Worm (Caenorhabditis elegans) whole organism, mixed stage, embryonic: ENCODE data around the gene R09A1.3.

Experiments
- M03D4.4 ChIP-seq: sonication (generic microtip); optimal IDR thresholded peaks from 2 replicates; lab custom pipeline; 2017; ENCODE audit warnings: mild to moderate bottlenecking, missing genetic modification characterization, missing compliant biosample characterization
- bed-3 ChIP-seq: fragments of 200-800 bp; sonication (Bioruptor generic); optimal IDR thresholded peaks from 3 replicates; lab custom pipeline; 2018; ENCODE audit warnings: mild to moderate bottlenecking, missing genetic modification characterization, moderate library complexity, missing compliant biosample characterization
- blmp-1 ChIP-seq: fragments of 150-350 bp; optimal IDR thresholded peaks from 2 replicates; lab custom pipeline; 2014; ENCODE audit warnings: missing biosample characterization, missing genetic modification characterization
- ceh-39 ChIP-seq: fragments of 150-350 bp; optimal IDR thresholded peaks from 2 replicates; lab custom pipeline; 2014; ENCODE audit warnings: missing biosample characterization, missing genetic modification characterization
- ceh-43 ChIP-seq: fragments of 200-800 bp; sonication (Bioruptor generic); optimal IDR thresholded peaks from 2 replicates; lab custom pipeline; 2018; ENCODE audit warnings: mild to moderate bottlenecking, missing genetic modification characterization, moderate library complexity, missing compliant biosample characterization
- ceh-83 ChIP-seq: fragments of 200-800 bp; sonication (Bioruptor generic); optimal IDR thresholded peaks from 2 replicates; lab custom pipeline; 2018; ENCODE audit warnings: mild to moderate bottlenecking, missing genetic modification characterization, missing compliant biosample characterization
- ces-1 ChIP-seq: fragments of 150-350 bp; optimal IDR thresholded peaks from 2 replicates; lab custom pipeline; 2014; ENCODE audit warnings: missing biosample characterization, missing genetic modification reagents, missing genetic modification characterization
- cnd-1 ChIP-seq: fragments of 200-800 bp; sonication (Bioruptor generic); optimal IDR thresholded peaks from 2 replicates; lab custom pipeline; 2018; ENCODE audit warnings: mild to moderate bottlenecking, missing genetic modification characterization, missing compliant biosample characterization
- drap-1 ChIP-seq: fragments of 200-800 bp; sonication (Bioruptor generic); optimal IDR thresholded peaks from 3 replicates; lab custom pipeline; 2018; ENCODE audit warnings: mild to moderate bottlenecking, missing genetic modification characterization, missing compliant biosample characterization
- elt-1 ChIP-seq: sonication (generic microtip); optimal IDR thresholded peaks from 2 replicates; lab custom pipeline; 2017; ENCODE audit warnings: missing genetic modification characterization, mild to moderate bottlenecking, missing compliant biosample characterization, antibody characterized with exemption, moderate library complexity, borderline replicate concordance; ENCODE audit not compliant: insufficient read depth
- flh-1 ChIP-seq: fragments of 200-800 bp; sonication (Bioruptor generic); optimal IDR thresholded peaks from 2 replicates; lab custom pipeline; 2018; ENCODE audit warnings: mild to moderate bottlenecking, missing genetic modification characterization, moderate library complexity, missing compliant biosample characterization
- ham-2 ChIP-seq: fragments of 200-800 bp; sonication (Bioruptor generic); optimal IDR thresholded peaks from 2 replicates; lab custom pipeline; 2018; ENCODE audit warnings: mild to moderate bottlenecking, missing genetic modification characterization, missing compliant biosample characterization
- hlh-1 ChIP-seq: fragments of 150-350 bp; optimal IDR thresholded peaks from 2 replicates; lab custom pipeline; 2014; ENCODE audit warnings: missing biosample characterization, missing genetic modification reagents, missing genetic modification characterization
- lin-13 ChIP-seq: fragments of 150-350 bp; optimal IDR thresholded peaks from 2 replicates; lab custom pipeline; 2014; ENCODE audit warnings: missing biosample characterization, missing genetic modification characterization
- lin-32 ChIP-seq: fragments of 200-800 bp; sonication (Bioruptor generic); optimal IDR thresholded peaks from 2 replicates; lab custom pipeline; 2018; ENCODE audit warnings: mild to moderate bottlenecking, missing genetic modification characterization, missing compliant biosample characterization
- lsy-2 ChIP-seq: fragments of 150-350 bp; optimal IDR thresholded peaks from 2 replicates; lab custom pipeline; 2014; ENCODE audit warnings: missing biosample characterization, missing genetic modification characterization
- mab-5 ChIP-seq: fragments of 150-350 bp; optimal IDR thresholded peaks from 2 replicates; lab custom pipeline; 2014; ENCODE audit warnings: missing biosample characterization, missing genetic modification characterization
- mls-2 ChIP-seq: sonication (generic microtip); optimal IDR thresholded peaks from 2 replicates; lab custom pipeline; 2016; ENCODE audit warnings: mild to moderate bottlenecking, missing genetic modification characterization, moderate library complexity, missing compliant biosample characterization
- nhr-2 ChIP-seq: fragments of 150-350 bp; optimal IDR thresholded peaks from 2 replicates; lab custom pipeline; 2014; ENCODE audit warnings: missing biosample characterization, missing genetic modification characterization
- nhr-28 ChIP-seq: fragments of 150-350 bp; optimal IDR thresholded peaks from 2 replicates; lab custom pipeline; 2014; ENCODE audit warnings: missing biosample characterization, missing genetic modification characterization
- nhr-76 ChIP-seq: sonication (generic microtip); optimal IDR thresholded peaks from 2 replicates; lab custom pipeline; 2017; ENCODE audit warnings: missing biosample characterization, missing genetic modification characterization
- pha-4 ChIP-seq: fragments of 150-350 bp; optimal IDR thresholded peaks from 2 replicates; lab custom pipeline; 2018; ENCODE audit warnings: missing biosample characterization, missing genetic modification reagents, missing genetic modification characterization
- sem-2 ChIP-seq: fragments of 200-800 bp; sonication (Bioruptor generic); optimal IDR thresholded peaks from 2 replicates; lab custom pipeline; 2018; ENCODE audit warnings: mild to moderate bottlenecking, missing genetic modification characterization, missing compliant biosample characterization
- snpc-4 ChIP-seq: fragments of 150-350 bp; optimal IDR thresholded peaks from 2 replicates; lab custom pipeline; 2014; ENCODE audit warnings: missing biosample characterization, missing genetic modification characterization
- sptf-1 ChIP-seq: sonication (generic microtip); optimal IDR thresholded peaks from 2 replicates; lab custom pipeline; 2017; ENCODE audit warnings: mild to moderate bottlenecking, missing genetic modification characterization, moderate library complexity, missing compliant biosample characterization
- tbx-8 ChIP-seq: fragments of 200-800 bp; sonication (Bioruptor generic); optimal IDR thresholded peaks from 2 replicates; lab custom pipeline; 2018; ENCODE audit warnings: mild to moderate bottlenecking, missing genetic modification characterization, moderate library complexity, missing compliant biosample characterization
- unc-120 ChIP-seq: sonication (generic microtip); optimal IDR thresholded peaks from 2 replicates; lab custom pipeline; 2017; ENCODE audit warnings: missing genetic modification characterization, missing compliant biosample characterization; ENCODE audit not compliant: poor library complexity, severe bottlenecking
- unc-39 ChIP-seq: fragments of 150-350 bp; optimal IDR thresholded peaks from 2 replicates; lab custom pipeline; 2014; ENCODE audit warnings: missing biosample characterization, missing genetic modification characterization
- unc-62 ChIP-seq: fragments of 150-350 bp; optimal IDR thresholded peaks from 2 replicates; lab custom pipeline; 2014; ENCODE audit warnings: missing biosample characterization, missing genetic modification reagents, missing genetic modification characterization

R09A1.3 gene

DNA sequence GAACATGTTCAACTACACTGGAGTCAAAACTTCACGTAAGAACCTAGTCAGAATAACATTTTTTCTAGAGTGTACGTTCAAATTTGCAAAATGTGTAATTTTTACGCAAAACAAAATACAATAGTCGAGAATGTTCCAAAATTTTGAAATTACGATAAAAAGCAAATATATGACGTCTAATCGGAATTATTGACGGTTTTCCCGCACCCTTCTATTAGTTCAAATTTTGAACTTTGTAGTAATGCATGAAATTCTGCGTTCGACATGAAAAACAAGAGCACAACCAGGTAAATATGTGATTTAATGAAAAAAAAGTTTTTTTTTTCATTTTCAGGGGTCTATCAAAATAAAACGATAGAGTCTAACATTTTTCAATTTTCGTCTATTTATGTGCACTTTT lies 11.2 kb upstream of the R09A1.3 start:
- no peak for TF ChIP-seq drap-1 (GFP tag; lab: Kevin White, UChicago)
- TF ChIP-seq lsy-2 = no peak
- TF ChIP-seq unc-62 (GFP tag; lab: Kevin White, UChicago) = no peak
- no peak for TF ChIP-seq ces-1
- no peak for TF ChIP-seq M03D4.4 (tag; lab: Kevin White, UChicago)
- TF ChIP-seq bed-3 (GFP tag; lab: Kevin White, UChicago) = no peak
- TF ChIP-seq ham-2 (GFP tag; lab: Kevin White, UChicago) = no peak
- TF ChIP-seq hlh-1 (tag; lab: Kevin White, UChicago) = no peak
- TF ChIP-seq ceh-39 (tag; lab: Kevin White, UChicago) = no peak
- no peak for TF ChIP-seq blmp-1 (tag; lab: Kevin White, UChicago)

DNA sequence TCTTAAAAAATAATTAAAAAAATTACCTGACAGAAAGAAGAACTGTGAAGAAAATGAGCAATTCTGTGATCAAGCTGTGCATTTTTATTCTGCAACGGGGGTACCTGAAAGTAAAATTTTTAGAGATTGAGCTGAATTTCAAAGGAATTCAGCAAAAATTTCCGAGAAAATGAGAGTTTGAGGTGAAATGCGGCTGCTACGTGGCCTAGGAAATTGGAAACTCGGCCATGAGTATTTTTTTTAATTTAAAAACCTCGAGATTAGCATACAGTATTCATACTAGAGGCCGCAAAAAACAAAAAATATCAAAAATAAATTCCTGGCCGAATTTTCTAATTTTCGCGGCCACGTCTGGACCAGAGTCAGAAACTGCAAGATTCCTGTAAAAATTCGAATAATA lies 6.4 kb upstream of the R09A1.3 start, which contains the start of gene flp-34:
Gene flp-34 (minus strand): TSS at position 101 of the 400 bp plus-strand sequence.
- TF ChIP-seq mls-2 = no peak
- no peak for TF ChIP-seq blmp-1 (tag; lab: Kevin White, UChicago)
- TF ChIP-seq unc-120 (tag; lab: Kevin White, UChicago) = no peak
- no peak for TF ChIP-seq ceh-43
- no peak for TF ChIP-seq snpc-4 (tag; lab: Kevin White, UChicago)
- no peak for TF ChIP-seq nhr-28 (tag; lab: Kevin White, UChicago)

DNA sequence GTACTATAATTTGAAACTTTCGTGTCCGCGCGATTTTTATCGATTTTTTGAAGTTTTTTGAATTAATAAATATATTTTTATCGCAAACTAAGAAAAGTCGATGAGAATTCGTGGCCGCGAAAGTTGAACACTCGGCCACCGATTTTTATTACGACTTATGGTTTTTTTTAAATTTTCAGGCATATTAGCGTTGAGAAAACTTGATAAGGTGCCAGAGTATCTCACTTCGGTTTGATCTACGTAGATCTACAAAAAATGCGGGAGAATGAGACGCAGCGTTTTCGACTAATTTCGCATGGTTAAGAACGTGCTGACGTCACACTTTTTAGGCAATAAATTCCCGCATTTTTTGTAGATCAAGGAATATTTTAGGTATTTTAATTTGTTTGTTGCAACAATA lies 3.5 kb downstream of the R09A1.3 start, which contains the start of gene pei-2:
Gene pei-2 (minus strand): TSS at position 101 of the 400 bp plus-strand sequence.
- TF ChIP-seq lin-13 (tag; lab: Kevin White, UChicago) (no peak), sem-2 (GFP tag; lab: Kevin White, UChicago) (no peak), lsy-2 (no peak), tbx-8 (GFP tag; lab: Kevin White, UChicago) (no peak), nhr-2 (tag; lab: Kevin White, UChicago) (no peak), lin-32 (GFP tag; lab: Kevin White, UChicago) (no peak), flh-1 (GFP tag; lab: Kevin White, UChicago) (no peak), blmp-1 (tag; lab: Kevin White, UChicago) (no peak), ceh-83 (no peak), unc-120 (tag; lab: Kevin White, UChicago) (no peak), hlh-1 (tag; lab: Kevin White, UChicago) (no peak)

DNA sequence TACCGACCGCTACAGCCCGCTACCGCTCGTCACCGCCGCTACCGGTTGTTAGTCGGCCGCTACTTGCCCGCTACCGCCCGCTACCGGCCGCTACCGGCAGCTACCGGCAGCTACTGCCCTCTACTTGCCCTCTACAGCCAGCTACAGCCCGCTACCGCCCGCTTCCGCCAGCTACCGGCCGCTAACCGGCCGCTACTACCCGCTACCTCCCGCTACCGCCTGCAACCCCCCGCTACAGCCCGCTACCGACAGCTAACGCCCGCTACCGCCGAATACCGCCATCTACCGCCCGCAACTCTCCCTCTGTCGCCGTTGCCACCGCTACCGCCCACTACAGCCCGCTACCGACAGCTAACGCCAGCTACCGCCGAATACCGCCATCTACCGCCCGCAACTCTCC lies 5.4 kb downstream of the R09A1.3 start:
- TF ChIP-seq ham-2 (GFP tag; lab: Kevin White, UChicago) (peak; percentile 86), elt-1 (tag; lab: Kevin White, UChicago) (no peak), nhr-76 (tag; lab: Kevin White, UChicago) (no peak), lsy-2 (no peak), pha-4 (tag; lab: Kevin White, UChicago) (no peak)

DNA sequence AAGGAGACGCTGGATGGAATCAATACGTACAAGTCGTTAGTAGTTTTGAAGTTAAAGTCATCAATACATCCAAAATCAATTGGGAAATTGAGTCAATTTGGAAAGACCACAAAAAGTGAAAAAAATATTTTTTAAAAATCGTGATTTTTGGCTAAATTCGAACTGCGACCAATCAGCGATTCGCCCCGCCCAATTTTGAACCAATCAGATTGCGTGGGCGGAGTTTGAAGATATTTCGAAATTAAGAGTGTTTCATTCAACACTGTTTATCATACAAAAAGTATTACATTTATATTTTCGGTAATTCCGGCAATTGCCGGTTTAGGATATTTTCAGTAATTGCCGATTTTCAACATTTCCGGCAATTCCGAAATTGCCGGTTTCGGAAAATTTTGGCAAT lies 9.7 kb downstream of the R09A1.3 start:
- no peak for TF ChIP-seq mab-5 (tag; lab: Kevin White, UChicago)
- no peak for TF ChIP-seq unc-62 (GFP tag; lab: Kevin White, UChicago)
- TF ChIP-seq pha-4 (tag; lab: Kevin White, UChicago) = no peak
- TF ChIP-seq unc-39 (tag; lab: Kevin White, UChicago) = no peak
- TF ChIP-seq lin-13 (tag; lab: Kevin White, UChicago) = no peak
- no peak for TF ChIP-seq cnd-1 (tag; lab: Kevin White, UChicago)

DNA sequence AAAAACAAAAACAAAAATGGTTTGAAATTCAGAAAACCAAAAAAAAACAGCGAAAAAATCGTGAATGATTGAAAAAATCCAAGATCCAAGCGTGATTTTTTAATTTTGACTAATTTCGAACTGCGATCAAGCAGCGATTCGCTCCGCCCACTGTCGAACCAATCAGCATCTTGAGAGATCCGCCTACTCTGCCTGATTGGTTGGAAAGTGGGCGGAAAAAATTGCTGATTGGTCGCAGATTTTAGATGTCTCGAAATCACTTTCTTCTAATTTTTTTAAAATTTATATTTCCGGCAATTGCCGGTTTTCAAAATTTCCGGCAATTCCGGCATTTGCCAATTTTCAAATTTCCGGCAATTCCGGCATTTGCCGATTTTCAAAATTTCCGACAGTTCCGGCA lies 11.7 kb downstream of the R09A1.3 start:
- no peak for TF ChIP-seq ceh-39 (tag; lab: Kevin White, UChicago)
- TF ChIP-seq hlh-1 (tag; lab: Kevin White, UChicago) = no peak
- TF ChIP-seq elt-1 (tag; lab: Kevin White, UChicago) = no peak
- no peak for TF ChIP-seq ham-2 (GFP tag; lab: Kevin White, UChicago)
- TF ChIP-seq lin-13 (tag; lab: Kevin White, UChicago) = no peak
- TF ChIP-seq ces-1 = no peak
- no peak for TF ChIP-seq nhr-2 (tag; lab: Kevin White, UChicago)
- TF ChIP-seq blmp-1 (tag; lab: Kevin White, UChicago) = no peak
- no peak for TF ChIP-seq bed-3 (GFP tag; lab: Kevin White, UChicago)
- no peak for TF ChIP-seq unc-120 (tag; lab: Kevin White, UChicago)
- TF ChIP-seq mab-5 (tag; lab: Kevin White, UChicago) = no peak
- no peak for TF ChIP-seq pha-4 (tag; lab: Kevin White, UChicago)
- TF ChIP-seq flh-1 (GFP tag; lab: Kevin White, UChicago) = no peak
- no peak for TF ChIP-seq sptf-1 (tag; lab: Kevin White, UChicago)
- TF ChIP-seq nhr-28 (tag; lab: Kevin White, UChicago) = no peak
